Worm (Caenorhabditis elegans) whole organism, L2 larva: Measurements from ENCODE around the gene srh-199.

ENCODE experiments used
- egl-27 ChIP-seq: sonication (generic microtip); optimal IDR thresholded peaks from 3 replicates; lab custom pipeline; 2017; ENCODE audit warnings: missing biosample characterization, missing genetic modification reagents, missing genetic modification characterization
- lin-11 ChIP-seq: fragments of 150-350 bp; sonication (generic microtip); optimal IDR thresholded peaks from 2 replicates; lab custom pipeline; 2014; ENCODE audit warnings: missing biosample characterization, missing genetic modification characterization, inconsistent platforms, mixed read lengths
- peb-1 ChIP-seq: fragments of 150-350 bp; optimal IDR thresholded peaks from 2 replicates; lab custom pipeline; 2014; ENCODE audit warnings: missing biosample characterization, missing genetic modification characterization
- snpc-4 ChIP-seq: fragments of 150-350 bp; optimal IDR thresholded peaks from 2 replicates; lab custom pipeline; 2014; ENCODE audit warnings: missing biosample characterization, missing genetic modification characterization

- TF ChIP-seq lin-11 (tag; lab: Kevin White, UChicago) (no peak), peb-1 (no peak), egl-27 (no peak), snpc-4 (tag; lab: Kevin White, UChicago) (no peak)
Measured at ce11 chrV:1731918-1732317, 19.4 kb downstream of the srh-199 start, which contains the start of gene gst-21.
